Fruit fly (Drosophila melanogaster): Measurements from ENCODE around the gene mge.

The mge gene

dm6 chr3L:3935567-3936207 is 26.0 kb upstream of the mge start, which contains the start of gene Eip63F-1 (continued):
- TF ChIP-seq gsb (GFP tag; IDR thresholded peaks at IDR 0.05) (no peak), bigmax (GFP tag; optimal IDR thresholded peaks at IDR 0.05) (no peak), HHEX (GFP tag; optimal IDR thresholded peaks at IDR 0.05) (peak; percentile 74), Sox102F (GFP tag; optimal IDR thresholded peaks at IDR 0.05) (peak; percentile 81), CG7556 (GFP tag; optimal IDR thresholded peaks at IDR 0.05) (peak; percentile 68), PHDP (tag; optimal IDR thresholded peaks at IDR 0.05) (peak; percentile 70), Hmx (GFP tag; optimal IDR thresholded peaks at IDR 0.05) (no peak), CG4730 (GFP tag; IDR thresholded peaks at IDR 0.05) (no peak), zen (tag; optimal IDR thresholded peaks at IDR 0.05) (peak; percentile 32), Scr (GFP tag; IDR thresholded peaks at IDR 0.05; ENCODE audit: partially characterized antibody) (no peak), btn (GFP tag; optimal IDR thresholded peaks at IDR 0.05) (no peak), onecut (GFP tag; IDR thresholded peaks at IDR 0.05) (no peak), Ets97D (GFP tag; optimal IDR thresholded peaks at IDR 0.05) (no peak), B-H1 (GFP tag; IDR thresholded peaks at IDR 0.05) (no peak), CG11247 (GFP tag; IDR thresholded peaks at IDR 0.05) (no peak), sc (optimal IDR thresholded peaks at IDR 0.05) (no peak), sc (GFP tag; optimal IDR thresholded peaks at IDR 0.05) (peak; percentile 2), lab (GFP tag; optimal IDR thresholded peaks at IDR 0.05) (peak; percentile 70), CG11695 (GFP tag; IDR thresholded peaks at IDR 0.05) (peak; percentile 40; the same call in 2 of the 3 replicates), Rx (GFP tag; IDR thresholded peaks at IDR 0.05) (no peak), Fer3 (tag; optimal IDR thresholded peaks at IDR 0.05) (peak; percentile 61), maf-S (GFP tag; optimal IDR thresholded peaks at IDR 0.05) (no peak), sug (tag; optimal IDR thresholded peaks at IDR 0.05) (peak; percentile 63), CG5180 (GFP tag; optimal IDR thresholded peaks at IDR 0.05) (peak; percentile 59), CG9215 (GFP tag; IDR thresholded peaks at IDR 0.05) (0 out of 2 replicates have a peak, but pooled peaks have one; percentile 34), pum (GFP tag; optimal IDR thresholded peaks at IDR 0.05) (no peak), Hr39 (optimal IDR thresholded peaks at IDR 0.05) (no peak), Asciz (GFP tag; optimal IDR thresholded peaks at IDR 0.05) (peak; percentile 63), CG42726 (GFP tag; IDR thresholded peaks at IDR 0.05; ENCODE audit: partially characterized antibody) (no peak), sna (GFP tag; IDR thresholded peaks at IDR 0.05; ENCODE audit: partially characterized antibody) (no peak), Kr (GFP tag; optimal IDR thresholded peaks at IDR 0.05) (no peak), CG8765 (GFP tag; IDR thresholded peaks at IDR 0.05) (no peak), CG13287 (GFP tag; IDR thresholded peaks at IDR 0.05; ENCODE audit: partially characterized antibody) (no peak), gcm2 (GFP tag; optimal IDR thresholded peaks at IDR 0.05) (no peak), gro (GFP tag; optimal IDR thresholded peaks at IDR 0.05) (no peak), oc (tag; optimal IDR thresholded peaks at IDR 0.05) (no peak), CG13775 (GFP tag; optimal IDR thresholded peaks at IDR 0.05) (peak; percentile 55), CG11456 (GFP tag; IDR thresholded peaks at IDR 0.05) (no peak), Hr3 (GFP tag; optimal IDR thresholded peaks at IDR 0.05) (peak; percentile 53), CG15514 (GFP tag; optimal IDR thresholded peaks at IDR 0.05) (peak; percentile 8), fd64A (GFP tag; optimal IDR thresholded peaks at IDR 0.05) (no peak), inv (GFP tag; IDR thresholded peaks at IDR 0.05; ENCODE audit: partially characterized antibody) (no peak), NFAT (GFP tag; IDR thresholded peaks at IDR 0.05) (no peak), CG14441 (GFP tag; IDR thresholded peaks at IDR 0.05) (no peak), Vsx1 (GFP tag; optimal IDR thresholded peaks at IDR 0.05) (peak; percentile 17), CG17568 (GFP tag; optimal IDR thresholded peaks at IDR 0.05) (no peak), CTCF (GFP tag; optimal IDR thresholded peaks at IDR 0.05) (no peak), HmgD (GFP tag; optimal IDR thresholded peaks at IDR 0.05) (no peak), Ets65A (GFP tag) (peak; percentile 63), CG32532 (GFP tag; IDR thresholded peaks at IDR 0.05) (peak; percentile 55), CG6175 (GFP tag; IDR thresholded peaks at IDR 0.05) (no peak)

Data from whole organism, embryonic.